Worm (Caenorhabditis elegans): Measurements from ENCODE around the gene agmo-1.

- TF ChIP-seq sma-3 (GFP tag; optimal IDR thresholded peaks at IDR 0.05) (no peak), nhr-11 (tag; optimal IDR thresholded peaks at IDR 0.05) (no peak), ceh-16 (tag; optimal IDR thresholded peaks at IDR 0.05) (no peak), skn-1 (tag; optimal IDR thresholded peaks at IDR 0.05) (no peak), ceh-82 (tag; optimal IDR thresholded peaks at IDR 0.05) (no peak), zag-1 (tag; optimal IDR thresholded peaks at IDR 0.05) (no peak), nhr-237 (tag; optimal IDR thresholded peaks at IDR 0.05) (no peak), nhr-25 (tag; optimal IDR thresholded peaks at IDR 0.05) (no peak), unc-62 (GFP tag; optimal IDR thresholded peaks at IDR 0.05) (no peak), nhr-23 (tag; optimal IDR thresholded peaks at IDR 0.05) (no peak), aly-2 (tag; optimal IDR thresholded peaks at IDR 0.05) (no peak), ZK546.5 (tag; optimal IDR thresholded peaks at IDR 0.05) (no peak), ama-1 (optimal IDR thresholded peaks at IDR 0.05) (no peak), nhr-21 (tag; optimal IDR thresholded peaks at IDR 0.05) (no peak)
These were observed 34.1 kb downstream of the agmo-1 start, which contains the start of the genes irld-19 and irld-61 for ce11 chrIII:12764241-12764640.
